Worm (Caenorhabditis elegans): Measurements from ENCODE around the gene cex-2.

DNA sequence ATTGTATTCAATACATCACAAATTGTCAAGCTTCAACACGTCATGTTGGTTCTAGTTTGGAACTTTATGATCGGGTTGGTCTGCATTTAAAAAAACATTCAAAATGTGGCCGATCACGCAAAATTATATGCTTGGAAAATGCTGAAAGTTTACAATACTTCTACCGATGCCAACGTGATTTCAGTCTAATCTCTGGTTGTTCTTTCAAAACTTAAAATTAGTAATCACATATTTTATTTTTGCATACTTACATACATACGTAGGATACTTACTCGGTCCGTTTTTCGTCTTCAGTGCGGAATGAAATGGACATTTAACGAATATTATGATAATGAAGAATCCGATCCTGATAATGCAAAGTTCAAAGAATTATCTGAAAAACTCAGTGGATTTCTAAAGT, 10.1 kb downstream of the cex-2 start, which contains the start of gene srw-62:
- TF ChIP-seq dao-5 (tag; optimal IDR thresholded peaks at IDR 0.05) (no peak), him-1 (tag; optimal IDR thresholded peaks at IDR 0.05) (no peak), W03F9.2 (tag; optimal IDR thresholded peaks at IDR 0.05) (no peak)

Data from whole organism, L4/young adult.